Worm (Caenorhabditis elegans) whole organism, L1 larva: ENCODE results near the gene hic-1.

Experiments
- C04F5.9 ChIP-seq: sonication (generic microtip); optimal IDR thresholded peaks from 2 replicates; lab custom pipeline; 2016; ENCODE audit warnings: missing genetic modification characterization, missing compliant biosample characterization
- C34B4.2 ChIP-seq: sonication (generic microtip); optimal IDR thresholded peaks from 2 replicates; lab custom pipeline; 2017; ENCODE audit warnings: mild to moderate bottlenecking, missing genetic modification characterization, missing compliant biosample characterization
- F16B12.6 ChIP-seq: fragments of 150-350 bp; optimal IDR thresholded peaks from 2 replicates; lab custom pipeline; 2014; ENCODE audit warnings: missing biosample characterization, missing genetic modification characterization
- aha-1 ChIP-seq: fragments of 150-350 bp; optimal IDR thresholded peaks from 2 replicates; lab custom pipeline; 2014; ENCODE audit warnings: missing biosample characterization, missing genetic modification characterization
- alr-1 ChIP-seq: fragments of 200-800 bp; sonication (Bioruptor generic); optimal IDR thresholded peaks from 2 replicates; lab custom pipeline; 2018; ENCODE audit warnings: borderline replicate concordance, mild to moderate bottlenecking, missing genetic modification characterization, missing compliant biosample characterization
- ama-1 ChIP-seq: fragments of 150-350 bp; optimal IDR thresholded peaks from 2 replicates; lab custom pipeline; 2014
- blmp-1 ChIP-seq: fragments of 150-350 bp; optimal IDR thresholded peaks from 2 replicates; lab custom pipeline; 2014; ENCODE audit warnings: missing biosample characterization, missing genetic modification characterization
- ceh-8 ChIP-seq: fragments of 200-800 bp; sonication (Bioruptor generic); optimal IDR thresholded peaks from 2 replicates; lab custom pipeline; 2018; ENCODE audit warnings: mild to moderate bottlenecking, missing genetic modification characterization, moderate library complexity, missing compliant biosample characterization
- ceh-88 ChIP-seq: fragments of 200-800 bp; sonication (Bioruptor generic); IDR thresholded peaks from 2 replicates; pipeline ENCODE4 v1.3.6; 2022; ENCODE audit warnings: missing genetic modification characterization, missing compliant biosample characterization
- ces-1 ChIP-seq: fragments of 150-350 bp; optimal IDR thresholded peaks from 2 replicates; lab custom pipeline; 2014; ENCODE audit warnings: missing biosample characterization, missing genetic modification reagents, missing genetic modification characterization
- dsc-1 ChIP-seq: sonication (generic microtip); optimal IDR thresholded peaks from 2 replicates; lab custom pipeline; 2016; ENCODE audit warnings: mild to moderate bottlenecking, missing genetic modification characterization, missing compliant biosample characterization
- efl-1 ChIP-seq, 4 experiments: fragments of 150-350 bp; optimal IDR thresholded peaks in 3 of 4; peaks in 1 of 4; 1 replicate in 1 of 4; 2 replicates in 3 of 4; lab custom pipeline; 2014; ENCODE audit warnings: missing biosample characterization in 2 of 4, missing genetic modification characterization in 2 of 4, missing genetic modification reagents in 2 of 4
- efl-3 ChIP-seq: fragments of 200-800 bp; sonication (Bioruptor generic); optimal IDR thresholded peaks from 2 replicates; lab custom pipeline; 2018; ENCODE audit warnings: mild to moderate bottlenecking, missing genetic modification characterization, missing compliant biosample characterization
- fkh-10 ChIP-seq: sonication (generic microtip); optimal IDR thresholded peaks from 2 replicates; lab custom pipeline; 2017; ENCODE audit warnings: missing biosample characterization, missing genetic modification reagents, missing genetic modification characterization
- hlh-17 ChIP-seq: fragments of 200-800 bp; sonication (Bioruptor generic); optimal IDR thresholded peaks from 2 replicates; lab custom pipeline; 2018; ENCODE audit warnings: missing genetic modification characterization, mild to moderate bottlenecking, missing compliant biosample characterization, moderate library complexity, borderline replicate concordance
- hlh-4 ChIP-seq: sonication (generic microtip); optimal IDR thresholded peaks from 2 replicates; lab custom pipeline; 2016; ENCODE audit warnings: mild to moderate bottlenecking, missing genetic modification characterization, missing compliant biosample characterization
- hpl-2 ChIP-seq: fragments of 150-350 bp; optimal IDR thresholded peaks from 2 replicates; lab custom pipeline; 2014; ENCODE audit warnings: missing biosample characterization, missing genetic modification reagents, missing genetic modification characterization
- irx-1 ChIP-seq: sonication (generic microtip); optimal IDR thresholded peaks from 2 replicates; lab custom pipeline; 2016; ENCODE audit warnings: missing genetic modification characterization, missing compliant biosample characterization
- lin-35 ChIP-seq, 2 experiments: fragments of 150-350 bp; optimal IDR thresholded peaks; 2 replicates each; lab custom pipeline; 2014; ENCODE audit warnings: missing biosample characterization in 2 of 2, missing genetic modification characterization in 2 of 2, missing genetic modification reagents in 2 of 2
- lir-3 ChIP-seq: sonication (generic microtip); optimal IDR thresholded peaks from 2 replicates; lab custom pipeline; 2016; ENCODE audit warnings: mild to moderate bottlenecking, missing genetic modification characterization, moderate library complexity, missing compliant biosample characterization; ENCODE audit not compliant: poor library complexity
- mab-9 ChIP-seq: fragments of 200-800 bp; sonication (Bioruptor generic); IDR thresholded peaks from 2 replicates; pipeline ENCODE4 v1.3.6; 2022; ENCODE audit warnings: missing genetic modification reagents, missing genetic modification characterization, missing compliant biosample characterization
- mep-1 ChIP-seq: fragments of 150-350 bp; optimal IDR thresholded peaks from 2 replicates; lab custom pipeline; 2014; ENCODE audit warnings: missing biosample characterization, missing genetic modification characterization
- nhr-12 ChIP-seq: sonication (generic microtip); optimal IDR thresholded peaks from 2 replicates; lab custom pipeline; 2017; ENCODE audit warnings: missing biosample characterization, missing genetic modification characterization
- nhr-19 ChIP-seq: fragments of 200-800 bp; sonication (Bioruptor generic); conservative IDR thresholded peaks from 2 replicates; pipeline ENCODE4 v1.3.6; 2022; ENCODE audit warnings: missing genetic modification characterization, missing compliant biosample characterization
- nhr-20 ChIP-seq: sonication (generic microtip); optimal IDR thresholded peaks from 2 replicates; lab custom pipeline; 2016; ENCODE audit warnings: mild to moderate bottlenecking, missing genetic modification characterization, missing compliant biosample characterization
- nhr-76 ChIP-seq: sonication (generic microtip); optimal IDR thresholded peaks from 2 replicates; lab custom pipeline; 2017; ENCODE audit warnings: missing biosample characterization, missing genetic modification characterization
- nhr-84 ChIP-seq: sonication (generic microtip); optimal IDR thresholded peaks from 2 replicates; lab custom pipeline; 2017; ENCODE audit warnings: missing biosample characterization, missing genetic modification characterization
- nhr-90 ChIP-seq: sonication (generic microtip); optimal IDR thresholded peaks from 2 replicates; lab custom pipeline; 2016; ENCODE audit warnings: mild to moderate bottlenecking, missing genetic modification characterization, missing compliant biosample characterization; ENCODE audit not compliant: poor library complexity
- pag-3 ChIP-seq: sonication (generic microtip); optimal IDR thresholded peaks from 2 replicates; lab custom pipeline; 2017; ENCODE audit warnings: missing genetic modification characterization, mild to moderate bottlenecking, missing compliant biosample characterization, antibody characterized with exemption, borderline replicate concordance; ENCODE audit not compliant: insufficient read depth
- pax-3 ChIP-seq: fragments of 200-800 bp; sonication (Bioruptor generic); optimal IDR thresholded peaks from 2 replicates; lab custom pipeline; 2018; ENCODE audit warnings: mild to moderate bottlenecking, missing genetic modification characterization, moderate library complexity, missing compliant biosample characterization
- rnt-1 ChIP-seq: sonication (generic microtip); optimal IDR thresholded peaks from 2 replicates; lab custom pipeline; 2016; ENCODE audit warnings: mild to moderate bottlenecking, missing genetic modification characterization, moderate library complexity, missing compliant biosample characterization
- snu-23 ChIP-seq: sonication (generic microtip); optimal IDR thresholded peaks from 2 replicates; lab custom pipeline; 2016; ENCODE audit warnings: missing genetic modification characterization, missing compliant biosample characterization
- sox-4 ChIP-seq: sonication (generic microtip); optimal IDR thresholded peaks from 2 replicates; lab custom pipeline; 2016; ENCODE audit warnings: missing genetic modification characterization, missing compliant biosample characterization
- sup-37 ChIP-seq: fragments of 200-800 bp; sonication (Bioruptor generic); optimal IDR thresholded peaks from 2 replicates; lab custom pipeline; 2018; ENCODE audit warnings: mild to moderate bottlenecking, missing genetic modification characterization, missing compliant biosample characterization
- swsn-7 ChIP-seq: sonication (generic microtip); optimal IDR thresholded peaks from 2 replicates; lab custom pipeline; 2016; ENCODE audit warnings: missing genetic modification characterization, missing compliant biosample characterization
- tlp-1 ChIP-seq: fragments of 150-350 bp; optimal IDR thresholded peaks from 2 replicates; lab custom pipeline; 2014; ENCODE audit warnings: missing biosample characterization, missing genetic modification characterization
- unc-130 ChIP-seq: fragments of 150-350 bp; optimal IDR thresholded peaks from 2 replicates; lab custom pipeline; 2017; ENCODE audit warnings: missing biosample characterization, missing genetic modification characterization, inconsistent platforms
- unc-62 ChIP-seq: fragments of 150-350 bp; optimal IDR thresholded peaks from 2 replicates; lab custom pipeline; 2014; ENCODE audit warnings: missing biosample characterization, missing genetic modification reagents, missing genetic modification characterization
- unc-98 ChIP-seq: fragments of 200-800 bp; sonication (Bioruptor generic); IDR thresholded peaks from 2 replicates; pipeline ENCODE4 v1.3.6; 2022; ENCODE audit warnings: missing genetic modification characterization, missing compliant biosample characterization
- vab-15 ChIP-seq: sonication (generic microtip); optimal IDR thresholded peaks from 2 replicates; lab custom pipeline; 2017; ENCODE audit warnings: missing genotype, mild to moderate bottlenecking, missing genetic modification characterization, missing compliant biosample characterization
- zag-1 ChIP-seq: fragments of 150-350 bp; optimal IDR thresholded peaks from 2 replicates; lab custom pipeline; 2014; ENCODE audit warnings: missing biosample characterization, missing genetic modification characterization
- zip-4 ChIP-seq: fragments of 200-800 bp; sonication (Bioruptor generic); optimal IDR thresholded peaks from 2 replicates; lab custom pipeline; 2018; ENCODE audit warnings: mild to moderate bottlenecking, missing genetic modification characterization, moderate library complexity, missing compliant biosample characterization
- ztf-11 ChIP-seq, 2 experiments: sonication (generic microtip); optimal IDR thresholded peaks; 2 replicates each; lab custom pipeline; 2016 to 2017; ENCODE audit warnings: missing genetic modification characterization in 2 of 2, missing biosample characterization in 1 of 2, missing compliant biosample characterization in 1 of 2

The hic-1 gene

ce11 chrX:6591674-6592073, 7.0 kb downstream of the hic-1 start (continued):
- no peak for TF ChIP-seq unc-98
- no peak for TF ChIP-seq pax-3 (tag; lab: Kevin White, UChicago)
- peak; percentile 99 for TF ChIP-seq pag-3
- TF ChIP-seq efl-1 (optimal IDR thresholded peaks at IDR 0.05; lab: Kevin White, UChicago) = no peak
- TF ChIP-seq efl-1 (GFP tag; optimal IDR thresholded peaks at IDR 0.05 in 1 of 2; lab: Kevin White, UChicago) = peak in 1 of 2 experiments; percentile 60
- TF ChIP-seq nhr-84 (tag; lab: Kevin White, UChicago) = no peak
- TF ChIP-seq rnt-1 (tag; lab: Kevin White, UChicago) = peak; percentile 84
- TF ChIP-seq sox-4 (tag; lab: Kevin White, UChicago) = no peak
- peak; percentile 44 for TF ChIP-seq unc-130
- no peak for TF ChIP-seq tlp-1 (tag; lab: Kevin White, UChicago)
- TF ChIP-seq nhr-12 (tag; lab: Kevin White, UChicago) = no peak
- peak; percentile 48 for TF ChIP-seq snu-23 (GFP tag; lab: Kevin White, UChicago)
- TF ChIP-seq efl-3 (GFP tag; lab: Kevin White, UChicago) = no peak
- TF ChIP-seq mep-1 (tag; lab: Kevin White, UChicago) = no peak
- no peak for TF ChIP-seq nhr-76
- TF ChIP-seq ceh-8 (GFP tag; lab: Kevin White, UChicago) = no peak
- TF ChIP-seq alr-1 (tag; lab: Kevin White, UChicago) = no peak
- no peak for TF ChIP-seq ceh-88 (GFP tag; lab: Robert Waterston, UW)
- no peak for TF ChIP-seq blmp-1
- no peak for TF ChIP-seq zag-1 (tag; lab: Kevin White, UChicago)
- TF ChIP-seq ces-1 = no peak
- TF ChIP-seq fkh-10 (GFP tag; lab: Kevin White, UChicago) = no peak
- TF ChIP-seq mab-9 (GFP tag; lab: Robert Waterston, UW) = no peak
- TF ChIP-seq dsc-1 (tag; lab: Kevin White, UChicago) = peak; percentile 33
- no peak for TF ChIP-seq zip-4 (GFP tag; lab: Kevin White, UChicago)
- TF ChIP-seq irx-1 (tag; lab: Kevin White, UChicago) = no peak
- TF ChIP-seq hlh-17 (GFP tag; lab: Kevin White, UChicago) = no peak
- no peak for TF ChIP-seq hpl-2 (GFP tag; lab: Kevin White, UChicago)
- TF ChIP-seq nhr-90 (tag; lab: Kevin White, UChicago) = no peak
- TF ChIP-seq C34B4.2 (tag; lab: Kevin White, UChicago) = no peak
- no peak for TF ChIP-seq F16B12.6 (tag; lab: Kevin White, UChicago)
- no peak for TF ChIP-seq aha-1
- TF ChIP-seq ama-1 (lab: Kevin White, UChicago) = no peak
- TF ChIP-seq lin-35 (GFP tag; optimal IDR thresholded peaks at IDR 0.05; lab: Kevin White, UChicago) = no peak
- no peak for TF ChIP-seq lir-3 (tag; lab: Kevin White, UChicago)
- peak; percentile 37 for TF ChIP-seq nhr-19 (GFP tag; lab: Robert Waterston, UW)
- no peak for TF ChIP-seq hlh-4 (tag; lab: Kevin White, UChicago)
- TF ChIP-seq ztf-11 (tag; optimal IDR thresholded peaks at IDR 0.05; lab: Kevin White, UChicago) = no peak
- TF ChIP-seq unc-62 (GFP tag; lab: Kevin White, UChicago) = no peak
- TF ChIP-seq nhr-20 (tag; lab: Kevin White, UChicago) = no peak
- no peak for TF ChIP-seq vab-15 (tag; lab: Kevin White, UChicago)
- no peak for TF ChIP-seq C04F5.9 (tag; lab: Kevin White, UChicago)
- TF ChIP-seq sup-37 (GFP tag; lab: Kevin White, UChicago) = no peak
- TF ChIP-seq swsn-7 = no peak
